Worm (Caenorhabditis elegans) whole organism, early embryonic: Measurements from ENCODE around the gene C16C8.9.

Source experiments
- ama-1 ChIP-seq: fragments of 150-350 bp; optimal IDR thresholded peaks from 2 replicates; lab custom pipeline; 2014
- ets-7 ChIP-seq: sonication (generic microtip); optimal IDR thresholded peaks from 2 replicates; lab custom pipeline; 2016; ENCODE audit warnings: missing genotype, missing genetic modification characterization, missing compliant biosample characterization
- flt-1 ChIP-seq: fragments of 200-800 bp; sonication (Bioruptor generic); IDR thresholded peaks from 2 replicates; pipeline ENCODE4 v1.3.6; 2022; ENCODE audit warnings: missing genetic modification characterization, missing compliant biosample characterization

DNA sequence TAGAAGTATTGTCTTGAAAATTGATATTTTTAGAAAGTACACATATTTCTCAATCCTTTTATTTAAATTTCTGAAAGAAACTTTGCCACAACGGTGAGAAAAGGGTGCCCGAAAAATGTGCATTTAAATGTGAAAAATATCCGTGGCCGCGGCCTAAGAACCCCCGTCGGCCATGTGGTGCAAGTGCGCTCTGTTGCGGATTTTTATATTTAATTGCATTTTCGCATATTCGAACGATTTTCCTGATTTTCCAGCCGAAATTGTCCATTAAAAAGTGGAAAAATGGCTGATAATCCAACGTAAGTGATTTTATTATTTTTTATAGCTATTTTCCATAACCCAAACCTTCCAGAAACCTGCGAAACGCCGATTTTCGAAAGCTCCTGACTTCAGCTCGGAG, 19.2 kb upstream of the C16C8.9 start, which contains the start of gene smu-2:
- 0 out of 2 replicates have a peak, but pooled peaks have one; percentile 17 for TF ChIP-seq flt-1
- TF ChIP-seq ets-7 (tag; lab: Kevin White, UChicago): no peak
- TF ChIP-seq ama-1 (lab: Kevin White, UChicago): no peak
